Worm (Caenorhabditis elegans) whole organism, L3 larva: ENCODE results near the gene R11E3.19.

Experiments
- aly-2 ChIP-seq: fragments of 150-350 bp; optimal IDR thresholded peaks from 2 replicates; lab custom pipeline; 2014; ENCODE audit warnings: missing biosample characterization, missing genetic modification characterization
- nhr-25 ChIP-seq: sonication (generic microtip); optimal IDR thresholded peaks from 2 replicates; lab custom pipeline; 2017; ENCODE audit warnings: missing biosample characterization, missing genetic modification characterization
- nhr-28 ChIP-seq: fragments of 150-350 bp; optimal IDR thresholded peaks from 2 replicates; lab custom pipeline; 2014; ENCODE audit warnings: missing biosample characterization, missing genetic modification characterization
- skn-1 ChIP-seq: fragments of 150-350 bp; optimal IDR thresholded peaks from 2 replicates; lab custom pipeline; 2014; ENCODE audit warnings: missing biosample characterization, missing genetic modification characterization
- unc-62 ChIP-seq: fragments of 150-350 bp; sonication (generic microtip); optimal IDR thresholded peaks from 4 replicates; lab custom pipeline; 2014; ENCODE audit warnings: missing biosample characterization, missing genetic modification reagents, missing genetic modification characterization

- TF ChIP-seq nhr-28 (tag; lab: Kevin White, UChicago) (no peak), skn-1 (tag; lab: Kevin White, UChicago) (no peak), nhr-25 (no peak), aly-2 (tag; lab: Kevin White, UChicago) (no peak), unc-62 (no peak)
Observed at ce11 chrIV:4771792-4772191, 4.1 kb downstream of the R11E3.19 start, which contains the start of gene R11E3.2.
